Worm (Caenorhabditis elegans): ENCODE measurements around the gene vit-6.

DNA sequence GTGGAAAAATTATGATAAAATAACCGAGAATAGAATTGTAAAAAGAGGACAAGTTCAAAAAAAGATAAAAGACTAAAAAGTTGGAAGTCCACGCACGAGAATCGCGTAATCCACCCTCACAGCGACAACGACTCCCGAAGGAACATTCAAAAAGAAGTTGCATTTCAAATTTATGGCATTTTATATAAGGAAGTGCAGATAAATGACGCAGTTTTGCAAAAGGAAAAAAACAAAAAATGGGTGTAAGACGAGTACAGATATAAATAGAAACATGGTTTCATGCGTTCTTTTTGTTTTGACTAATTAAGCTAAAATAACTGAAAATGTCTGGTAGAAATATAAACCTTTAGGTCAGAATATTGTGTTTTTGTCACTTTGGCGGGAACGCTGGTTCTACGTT lies 22.3 kb downstream of the vit-6 start:
- TF ChIP-seq nhr-77 (tag; optimal IDR thresholded peaks at IDR 0.05) (no peak), snpc-4 (tag; optimal IDR thresholded peaks at IDR 0.05) (no peak), sem-4 (tag; optimal IDR thresholded peaks at IDR 0.05) (no peak)
